Worm (Caenorhabditis elegans): Measurements from ENCODE around the gene mab-10.
A peak's percentile ranks its signal among the peaks of the same experiment; 100 is the strongest.

mab-10 gene

ce11 chrII:10547803-10548693, 20.2 kb downstream of the mab-10 start (continued):
- TF ChIP-seq unc-130 (tag; optimal IDR thresholded peaks at IDR 0.05) (no peak), nhr-19 (GFP tag; conservative IDR thresholded peaks at IDR 0.05) (0 out of 2 replicates have a peak, but pooled peaks have one; percentile 1), nhr-85 (tag) (no peak), ets-5 (GFP tag; IDR thresholded peaks at IDR 0.05) (no peak), irx-1 (tag; optimal IDR thresholded peaks at IDR 0.05) (no peak), ceh-82 (tag; optimal IDR thresholded peaks at IDR 0.05) (no peak), efl-3 (GFP tag; optimal IDR thresholded peaks at IDR 0.05) (no peak), jun-1 (tag; optimal IDR thresholded peaks at IDR 0.05) (no peak), hlh-17 (GFP tag; optimal IDR thresholded peaks at IDR 0.05; ENCODE audit: borderline replicate concordance) (no peak), ceh-88 (GFP tag; IDR thresholded peaks at IDR 0.05) (peak; percentile 62; the same call in 1 of the 2 replicates), lin-15B (tag; optimal IDR thresholded peaks at IDR 0.05) (no peak), ceh-63 (GFP tag; optimal IDR thresholded peaks at IDR 0.05) (no peak), nhr-237 (tag; optimal IDR thresholded peaks at IDR 0.05) (no peak), snu-23 (GFP tag; optimal IDR thresholded peaks at IDR 0.05) (peak; percentile 24), nhr-77 (tag; optimal IDR thresholded peaks at IDR 0.05) (no peak), ceh-90 (tag; optimal IDR thresholded peaks at IDR 0.05) (no peak), unc-86 (tag; optimal IDR thresholded peaks at IDR 0.05) (peak; percentile 60), tlp-1 (tag; optimal IDR thresholded peaks at IDR 0.05) (no peak), pag-3 (tag; optimal IDR thresholded peaks at IDR 0.05; ENCODE audit: borderline replicate concordance, insufficient read depth) (no peak), C34B4.2 (tag; optimal IDR thresholded peaks at IDR 0.05) (no peak), swsn-7 (tag; optimal IDR thresholded peaks at IDR 0.05) (no peak), nhr-12 (tag; optimal IDR thresholded peaks at IDR 0.05) (no peak), unc-98 (GFP tag; IDR thresholded peaks at IDR 0.05) (no peak), sox-4 (tag; optimal IDR thresholded peaks at IDR 0.05) (peak; percentile 21), sup-37 (GFP tag; optimal IDR thresholded peaks at IDR 0.05) (no peak), nhr-76 (tag; optimal IDR thresholded peaks at IDR 0.05) (no peak), lsy-2 (tag; optimal IDR thresholded peaks at IDR 0.05) (peak; percentile 2 to 17), egl-13 (tag; optimal IDR thresholded peaks at IDR 0.05) (no peak), unc-62 (GFP tag; optimal IDR thresholded peaks at IDR 0.05) (no peak), blmp-1 (tag; optimal IDR thresholded peaks at IDR 0.05) (peak; percentile 26), nhr-28 (tag; optimal IDR thresholded peaks at IDR 0.05) (no peak), ztf-11 (tag; optimal IDR thresholded peaks at IDR 0.05) (peak in 1 of 2 experiments; percentile 35), nhr-47 (tag; optimal IDR thresholded peaks at IDR 0.05) (no peak), mdl-1 (tag; optimal IDR thresholded peaks at IDR 0.05) (peak in 1 of 2 experiments; percentile 28)

- TF ChIP-seq mef-2 (tag; optimal IDR thresholded peaks at IDR 0.05) (peak; percentile 45), nhr-90 (tag; optimal IDR thresholded peaks at IDR 0.05; ENCODE audit: poor library complexity) (peak; percentile 65), lin-14 (GFP tag; optimal IDR thresholded peaks at IDR 0.05) (peak; percentile 96), mep-1 (tag; optimal IDR thresholded peaks at IDR 0.05) (peak; percentile 48), lir-3 (tag; optimal IDR thresholded peaks at IDR 0.05; ENCODE audit: poor library complexity) (peak; percentile 34), ces-1 (GFP tag; optimal IDR thresholded peaks at IDR 0.05) (no peak), C34B4.2 (tag; optimal IDR thresholded peaks at IDR 0.05) (no peak), aly-2 (tag; optimal IDR thresholded peaks at IDR 0.05) (peak; percentile 16), isw-1 (GFP tag; IDR thresholded peaks at IDR 0.05) (peak; percentile 59), fkh-4 (tag; optimal IDR thresholded peaks at IDR 0.05; ENCODE audit: borderline replicate concordance) (no peak), jun-1 (tag; optimal IDR thresholded peaks at IDR 0.05) (peak; percentile 89), nhr-71 (tag; optimal IDR thresholded peaks at IDR 0.05) (peak; percentile 96), vab-15 (tag; optimal IDR thresholded peaks at IDR 0.05) (no peak), alr-1 (tag; optimal IDR thresholded peaks at IDR 0.05; ENCODE audit: borderline replicate concordance) (no peak), tlp-1 (tag; optimal IDR thresholded peaks at IDR 0.05) (no peak), sptf-1 (tag; optimal IDR thresholded peaks at IDR 0.05) (no peak), hlh-4 (tag; optimal IDR thresholded peaks at IDR 0.05) (no peak), dsc-1 (tag; optimal IDR thresholded peaks at IDR 0.05) (peak; percentile 57)
Observed at ce11 chrII:10548778-10549671, 21.1 kb downstream of the mab-10 start.

Data from whole organism, L1 larva.